Fruit fly (Drosophila melanogaster) whole organism, prepupa: ENCODE data around the gene CG4238.

Experiments used
- Blimp-1 ChIP-seq: fragments of 200-800 bp; sonication (Bioruptor generic); optimal IDR thresholded peaks from 3 replicates; lab custom pipeline; 2017; ENCODE audit warnings: missing biosample characterization, missing genetic modification characterization, mild to moderate bottlenecking, moderate library complexity, missing genetic modification reagents
- CG10631 ChIP-seq: fragments of 200-800 bp; sonication (Bioruptor generic); optimal IDR thresholded peaks from 2 replicates; lab custom pipeline; 2016; ENCODE audit warnings: missing biosample characterization, missing genetic modification characterization
- CG10669 ChIP-seq: fragments of 200-800 bp; sonication (Bioruptor generic); optimal IDR thresholded peaks from 3 replicates; lab custom pipeline; 2018; ENCODE audit warnings: missing biosample characterization, mild to moderate bottlenecking, missing genetic modification characterization, moderate library complexity
- CG11762 ChIP-seq: fragments of 200-800 bp; sonication (Bioruptor generic); optimal IDR thresholded peaks from 3 replicates; lab custom pipeline; 2016; ENCODE audit warnings: missing biosample characterization, missing genetic modification characterization; ENCODE audit not compliant: insufficient read depth
- CG15336 ChIP-seq: fragments of 200-800 bp; sonication (Bioruptor generic); IDR thresholded peaks from 2 replicates; pipeline ENCODE4 v1.3.6; 2022; ENCODE audit warnings: missing biosample characterization, missing genetic modification characterization
- CG1621 ChIP-seq: fragments of 200-800 bp; sonication (Bioruptor generic); optimal IDR thresholded peaks from 3 replicates; lab custom pipeline; 2018; ENCODE audit warnings: missing biosample characterization, mild to moderate bottlenecking, missing genetic modification characterization
- CG31627 ChIP-seq: fragments of 200-800 bp; sonication (Bioruptor generic); optimal IDR thresholded peaks from 3 replicates; lab custom pipeline; 2016; ENCODE audit warnings: missing biosample characterization, missing genetic modification characterization
- CG34406 ChIP-seq: fragments of 200-800 bp; sonication (Bioruptor generic); optimal IDR thresholded peaks from 3 replicates; lab custom pipeline; 2016; ENCODE audit warnings: missing biosample characterization, missing genetic modification characterization
- CG3919 ChIP-seq: fragments of 200-800 bp; sonication (Bioruptor generic); optimal IDR thresholded peaks from 3 replicates; lab custom pipeline; 2016; ENCODE audit warnings: missing biosample characterization, missing genetic modification characterization
- CG4318 ChIP-seq: fragments of 200-800 bp; sonication (Bioruptor generic); optimal IDR thresholded peaks from 3 replicates; lab custom pipeline; 2017; ENCODE audit warnings: missing biosample characterization, mild to moderate bottlenecking, missing genetic modification characterization
- CG6163 ChIP-seq: fragments of 200-800 bp; sonication (Bioruptor generic); IDR thresholded peaks from 3 replicates; pipeline ENCODE4 v1.3.6; 2022; ENCODE audit warnings: missing biosample characterization, missing genetic modification characterization
- CG6854 ChIP-seq: fragments of 200-800 bp; sonication (Bioruptor generic); optimal IDR thresholded peaks from 2 replicates; lab custom pipeline; 2017; ENCODE audit warnings: missing biosample characterization, mild to moderate bottlenecking, missing genetic modification characterization
- CG8119 ChIP-seq: fragments of 200-800 bp; sonication (Bioruptor generic); IDR thresholded peaks from 3 replicates; pipeline ENCODE4 v1.3.6; 2022; ENCODE audit warnings: missing biosample characterization, missing genetic modification characterization
- CG9139 ChIP-seq: fragments of 200-800 bp; sonication (Bioruptor generic); optimal IDR thresholded peaks from 3 replicates; lab custom pipeline; 2017; ENCODE audit warnings: missing biosample characterization, mild to moderate bottlenecking, missing genetic modification characterization
- Eip75B ChIP-seq: fragments of 200-800 bp; sonication (Bioruptor generic); optimal IDR thresholded peaks from 3 replicates; lab custom pipeline; 2016; ENCODE audit warnings: missing biosample characterization, missing genetic modification characterization
- Eip78C ChIP-seq: fragments of 200-800 bp; sonication (Bioruptor generic); peaks from one replicate; lab custom pipeline; 2016; ENCODE audit warnings: missing biosample characterization, missing genetic modification characterization
- Gug ChIP-seq: fragments of 200-800 bp; sonication (Bioruptor generic); IDR thresholded peaks from 2 replicates; pipeline ENCODE4 v1.3.6; 2022; ENCODE audit warnings: missing biosample characterization, missing genetic modification characterization
- Hr38 ChIP-seq: sonication (Bioruptor generic); optimal IDR thresholded peaks from 2 replicates; lab custom pipeline; 2016; ENCODE audit warnings: missing biosample characterization, missing genetic modification characterization
- Hr39 ChIP-seq: fragments of 200-800 bp; sonication (Bioruptor generic); optimal IDR thresholded peaks from 2 replicates; lab custom pipeline; 2016; ENCODE audit warnings: missing biosample characterization, missing genetic modification characterization
- Hr4 ChIP-seq: fragments of 200-800 bp; sonication (Bioruptor generic); optimal IDR thresholded peaks from 3 replicates; lab custom pipeline; 2016; ENCODE audit warnings: missing biosample characterization, missing genetic modification characterization
- Lpt ChIP-seq: fragments of 200-800 bp; sonication (Bioruptor generic); optimal IDR thresholded peaks from 3 replicates; lab custom pipeline; 2016; ENCODE audit warnings: missing biosample characterization, missing genetic modification characterization
- Met ChIP-seq: fragments of 200-800 bp; sonication (Bioruptor generic); optimal IDR thresholded peaks from 3 replicates; lab custom pipeline; 2016; ENCODE audit warnings: missing biosample characterization, missing genetic modification characterization
- Smox ChIP-seq: fragments of 200-800 bp; sonication (Bioruptor generic); optimal IDR thresholded peaks from 3 replicates; lab custom pipeline; 2016; ENCODE audit warnings: missing biosample characterization, missing genetic modification characterization
- Sox102F ChIP-seq: fragments of 200-800 bp; sonication (Bioruptor generic); optimal IDR thresholded peaks from 2 replicates; lab custom pipeline; 2016; ENCODE audit warnings: missing biosample characterization, mild to moderate bottlenecking, missing genetic modification characterization
- Sox14 ChIP-seq: fragments of 200-800 bp; sonication (Bioruptor generic); optimal IDR thresholded peaks from 3 replicates; lab custom pipeline; 2016; ENCODE audit warnings: missing biosample characterization, missing genetic modification characterization
- Sox15 ChIP-seq: fragments of 200-800 bp; sonication (Bioruptor generic); optimal IDR thresholded peaks from 3 replicates; lab custom pipeline; 2016; ENCODE audit warnings: missing biosample characterization, missing genetic modification characterization
- achi ChIP-seq: fragments of 200-800 bp; sonication (Bioruptor generic); optimal IDR thresholded peaks from 3 replicates; lab custom pipeline; 2016; ENCODE audit warnings: missing biosample characterization, missing genetic modification characterization
- cyc ChIP-seq: fragments of 200-800 bp; sonication (Bioruptor generic); optimal IDR thresholded peaks from 3 replicates; lab custom pipeline; 2016; ENCODE audit warnings: missing biosample characterization, missing genetic modification characterization
- dac ChIP-seq: fragments of 200-800 bp; sonication (Bioruptor generic); optimal IDR thresholded peaks from 2 replicates; lab custom pipeline; 2017; ENCODE audit warnings: missing biosample characterization, mild to moderate bottlenecking, missing genetic modification characterization
- dsx ChIP-seq: fragments of 200-800 bp; optimal IDR thresholded peaks from 3 replicates; lab custom pipeline; 2019; ENCODE audit warnings: missing biosample characterization, mild to moderate bottlenecking, missing genetic modification characterization, moderate library complexity; ENCODE audit not compliant: poor library complexity, severe bottlenecking
- fd59A ChIP-seq: fragments of 200-800 bp; sonication (Bioruptor generic); optimal IDR thresholded peaks from 2 replicates; lab custom pipeline; 2017; ENCODE audit warnings: missing biosample characterization, mild to moderate bottlenecking, missing genetic modification characterization, missing genetic modification reagents
- fd85E ChIP-seq: fragments of 200-800 bp; sonication (Bioruptor generic); optimal IDR thresholded peaks from 3 replicates; lab custom pipeline; 2016; ENCODE audit warnings: missing biosample characterization, missing genetic modification characterization
- fkh ChIP-seq: fragments of 200-800 bp; sonication (Bioruptor generic); optimal IDR thresholded peaks from 3 replicates; lab custom pipeline; 2017; ENCODE audit warnings: missing biosample characterization, mild to moderate bottlenecking, missing genetic modification characterization, moderate library complexity
- lz ChIP-seq: fragments of 200-800 bp; sonication (Bioruptor generic); optimal IDR thresholded peaks from 3 replicates; lab custom pipeline; 2016; ENCODE audit warnings: missing biosample characterization, missing genetic modification characterization
- pdm3 ChIP-seq: fragments of 200-800 bp; sonication (Bioruptor generic); optimal IDR thresholded peaks from 3 replicates; lab custom pipeline; 2016; ENCODE audit warnings: missing biosample characterization, missing genetic modification characterization
- salr ChIP-seq, 2 experiments: fragments of 200-800 bp; sonication (Bioruptor generic); optimal IDR thresholded peaks; 3 replicates each; lab custom pipeline; 2016 to 2018; ENCODE audit warnings: missing biosample characterization in 2 of 2, missing genetic modification characterization in 2 of 2, mild to moderate bottlenecking in 1 of 2
- ss ChIP-seq, 2 experiments: fragments of 200-800 bp; sonication (Bioruptor generic); optimal IDR thresholded peaks; 2 replicates in 1 of 2; 3 replicates in 1 of 2; lab custom pipeline; 2017 to 2018; ENCODE audit warnings: mild to moderate bottlenecking in 2 of 2, missing biosample characterization in 2 of 2, missing genetic modification characterization in 2 of 2, moderate library complexity in 1 of 2
- svp ChIP-seq: fragments of 200-800 bp; sonication (Bioruptor generic); peaks from one replicate; lab custom pipeline; 2016; ENCODE audit warnings: missing biosample characterization, missing genetic modification characterization
- topi ChIP-seq: fragments of 200-800 bp; sonication (Bioruptor generic); optimal IDR thresholded peaks from 3 replicates; lab custom pipeline; 2016; ENCODE audit warnings: missing biosample characterization, missing genetic modification characterization
- vri ChIP-seq: fragments of 200-800 bp; sonication (Bioruptor generic); optimal IDR thresholded peaks from 3 replicates; lab custom pipeline; 2016; ENCODE audit warnings: missing biosample characterization, mild to moderate bottlenecking, missing genetic modification characterization

Gene CG4238

DNA sequence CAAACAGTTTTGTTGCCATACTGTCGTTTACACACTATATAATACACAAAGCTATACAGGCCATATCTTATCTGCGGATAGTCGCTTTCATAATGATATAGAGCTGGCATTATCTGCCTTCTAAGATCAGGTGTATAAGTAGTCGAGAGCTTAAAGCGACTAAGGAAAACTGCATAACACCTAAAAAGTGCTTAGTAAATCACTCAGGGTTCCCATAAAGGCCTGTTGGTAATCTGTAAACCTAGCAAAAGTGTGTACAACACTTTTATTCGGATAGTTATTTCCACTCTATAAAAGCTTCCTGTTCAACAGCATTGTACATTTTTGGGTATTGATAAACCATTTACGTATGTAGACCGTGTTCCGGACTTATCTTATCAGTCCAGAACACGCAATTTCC lies 29.8 kb downstream of the CG4238 start:
- TF ChIP-seq CG10631 (GFP tag; lab: Kevin White, UChicago) (no peak), CG1621 (no peak), CG31627 (GFP tag; lab: Kevin White, UChicago) (no peak), vri (peak; percentile 42), CG11762 (GFP tag; lab: Kevin White, UChicago) (no peak), fkh (GFP tag; lab: Kevin White, UChicago) (no peak), svp (GFP tag; lab: Kevin White, UChicago) (no peak), CG10669 (GFP tag; lab: Kevin White, UChicago) (no peak)
- TF ChIP-seq, all 60 proteins: peak for 1

DNA sequence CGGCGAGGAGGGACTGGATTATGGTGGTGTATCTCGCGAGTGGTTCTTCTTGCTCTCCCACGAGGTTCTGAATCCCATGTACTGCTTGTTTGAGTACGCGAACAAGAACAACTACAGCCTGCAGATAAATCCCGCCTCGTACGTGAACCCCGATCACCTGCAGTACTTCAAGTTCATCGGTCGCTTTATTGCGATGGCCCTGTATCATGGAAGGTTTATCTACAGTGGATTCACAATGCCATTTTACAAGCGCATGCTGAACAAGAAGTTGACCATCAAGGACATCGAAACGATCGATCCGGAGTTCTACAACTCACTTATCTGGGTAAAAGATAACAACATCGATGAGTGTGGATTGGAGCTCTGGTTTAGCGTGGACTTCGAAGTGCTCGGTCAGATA lies 32.4 kb downstream of the CG4238 start:
- peak; percentile 56 for TF ChIP-seq svp (GFP tag; lab: Kevin White, UChicago)
- no peak for TF ChIP-seq pdm3 (GFP tag; lab: Kevin White, UChicago)

DNA sequence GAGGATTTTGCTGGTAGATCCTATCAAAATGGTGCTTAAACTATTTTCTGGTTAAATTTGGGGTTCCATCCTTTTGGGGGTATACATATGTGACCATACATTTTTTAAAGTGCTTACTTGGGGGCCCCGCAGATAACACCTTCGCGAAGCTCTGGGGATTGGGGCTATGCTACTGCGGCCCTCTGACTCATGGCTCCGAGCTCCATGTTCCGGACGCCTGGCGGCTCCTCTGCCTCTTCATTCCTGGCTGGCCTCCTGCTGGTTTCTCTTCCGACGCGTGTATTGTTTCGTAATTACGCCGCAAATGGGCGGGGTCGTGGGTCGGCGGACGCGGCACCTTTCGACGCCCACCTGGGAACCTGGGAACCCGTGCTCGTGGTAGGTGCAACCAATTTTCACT lies 35.2 kb downstream of the CG4238 start:
- no peak for TF ChIP-seq CG3919
- no peak for TF ChIP-seq CG11762 (GFP tag; lab: Kevin White, UChicago)
- TF ChIP-seq CG10631 (GFP tag; lab: Kevin White, UChicago) = no peak
- TF ChIP-seq CG31627 (GFP tag; lab: Kevin White, UChicago) = no peak
- no peak for TF ChIP-seq CG15336 (GFP tag; lab: Robert Waterston, UW)
- TF ChIP-seq dac = no peak
- no peak for TF ChIP-seq CG34406 (GFP tag; lab: Kevin White, UChicago)
- TF ChIP-seq Lpt (GFP tag; lab: Kevin White, UChicago) = no peak
- TF ChIP-seq, all 60 proteins: peak for 0

DNA sequence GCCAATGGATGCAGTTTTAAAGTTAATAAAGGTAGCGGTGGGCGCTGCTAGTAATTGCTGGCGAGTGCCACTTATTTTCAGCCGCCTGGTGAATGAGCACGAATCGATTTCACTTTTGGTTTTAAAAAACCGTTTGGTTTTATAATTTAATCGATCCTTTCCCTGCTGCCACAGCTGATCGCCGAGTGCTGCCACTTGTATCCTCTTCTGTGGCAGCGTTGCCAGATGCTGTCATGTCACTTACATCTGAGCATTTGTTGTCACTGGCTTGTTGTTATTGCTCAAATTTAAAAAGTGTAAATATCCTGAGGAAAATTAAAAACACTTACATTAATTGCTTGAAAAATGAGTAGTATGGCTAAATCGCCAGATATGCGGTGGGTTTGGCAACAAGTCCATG lies 35.6 kb downstream of the CG4238 start, which contains the start of gene Kebab:
Kebab (plus strand) TSS at position 230 of the 400 bp plus-strand sequence.
- TF ChIP-seq Eip78C (no peak), CG9139 (GFP tag; lab: Kevin White, UChicago) (no peak), Gug (GFP tag; lab: Robert Waterston, UW) (no peak), ss (GFP tag; optimal IDR thresholded peaks at IDR 0.05; lab: Kevin White, UChicago) (no peak), CG1621 (no peak), Sox14 (no peak), achi (GFP tag; lab: Kevin White, UChicago) (peak; percentile 99), salr (GFP tag; optimal IDR thresholded peaks at IDR 0.05; lab: Kevin White, UChicago) (no peak), CG3919 (no peak), cyc (GFP tag; lab: Kevin White, UChicago) (no peak), Blimp-1 (peak; percentile 42), CG10631 (GFP tag; lab: Kevin White, UChicago) (no peak)

DNA sequence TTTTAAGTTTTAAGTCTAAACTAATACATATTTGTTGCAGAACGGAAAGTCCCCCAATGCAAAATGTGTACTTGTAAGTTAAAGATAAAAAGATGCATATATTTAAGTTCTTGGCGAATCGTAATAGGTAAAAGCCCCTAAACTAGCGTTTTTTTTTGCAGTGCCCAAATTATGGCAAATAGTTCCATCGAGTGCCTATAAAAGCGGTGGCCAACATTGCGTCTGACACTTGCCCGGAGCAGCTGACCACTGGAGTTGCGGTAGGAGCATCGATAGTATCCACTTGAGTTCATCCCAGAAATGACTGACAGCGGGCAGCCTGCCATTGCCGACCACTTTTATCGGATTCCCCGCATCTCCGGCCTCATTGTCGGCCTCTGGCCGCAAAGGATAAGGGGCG lies 44.6 kb downstream of the CG4238 start, which contains the start of gene Or22c:
Or22c (plus strand) TSS at position 301 of the 400 bp plus-strand sequence.
- no peak for TF ChIP-seq CG6854 (GFP tag; lab: Kevin White, UChicago)
- TF ChIP-seq CG6163 (GFP tag; lab: Robert Waterston, UW) = no peak
- TF ChIP-seq CG15336 (GFP tag; lab: Robert Waterston, UW) = no peak

DNA sequence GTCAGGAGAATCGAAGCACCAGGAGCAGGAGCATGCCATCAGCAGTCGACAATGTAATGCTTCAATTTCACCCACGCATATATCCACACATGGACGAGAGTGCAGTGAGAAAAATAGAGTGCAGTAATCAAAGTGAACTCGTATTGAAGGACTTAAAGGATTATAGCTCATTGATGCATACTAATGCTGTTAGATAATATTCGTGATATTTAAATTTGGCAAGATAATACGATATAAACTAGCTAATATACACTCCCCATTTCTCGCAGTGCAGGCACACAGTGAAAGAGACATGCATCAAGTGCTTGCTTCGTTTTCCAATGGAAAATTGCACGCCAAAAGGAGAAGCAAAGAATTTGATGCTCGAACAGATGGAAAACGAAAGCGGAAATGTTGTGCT lies 63.3 kb downstream of the CG4238 start:
- TF ChIP-seq Sox15 (GFP tag; lab: Kevin White, UChicago) (no peak), dsx (GFP tag; lab: Kevin White, UChicago) (peak; percentile 22), topi (GFP tag; lab: Kevin White, UChicago) (peak; percentile 13), CG3919 (peak; percentile 42), CG8119 (0 out of 3 replicates have a peak, but pooled peaks have one; percentile 14), Hr39 (GFP tag; lab: Kevin White, UChicago) (peak; percentile 29), CG4318 (GFP tag; lab: Kevin White, UChicago) (no peak), Hr38 (GFP tag; lab: Kevin White, UChicago) (no peak), fd59A (GFP tag; lab: Kevin White, UChicago) (peak; percentile 43), achi (GFP tag; lab: Kevin White, UChicago) (peak; percentile 38), CG6163 (GFP tag; lab: Robert Waterston, UW) (peak; percentile 41; the same call in 1 of the 3 replicates), lz (GFP tag; lab: Kevin White, UChicago) (peak; percentile 13), fd85E (GFP tag; lab: Kevin White, UChicago) (no peak), CG10631 (GFP tag; lab: Kevin White, UChicago) (peak; percentile 43), Hr4 (GFP tag; lab: Kevin White, UChicago) (peak; percentile 27), Smox (GFP tag; lab: Kevin White, UChicago) (peak; percentile 17), salr (GFP tag; optimal IDR thresholded peaks at IDR 0.05; lab: Kevin White, UChicago) (peak in 1 of 2 experiments; percentile 41), Sox102F (GFP tag; lab: Kevin White, UChicago) (no peak), Met (peak; percentile 16), cyc (GFP tag; lab: Kevin White, UChicago) (peak; percentile 10), Blimp-1 (no peak), CG9139 (GFP tag; lab: Kevin White, UChicago) (no peak), Eip75B (GFP tag; lab: Kevin White, UChicago) (peak; percentile 41), svp (GFP tag; lab: Kevin White, UChicago) (peak; percentile 30)
